Worm (Caenorhabditis elegans): ENCODE measurements around the gene odr-1.

odr-1 gene

ce11 chrX:13511796-13512195 lies 39.0 kb downstream of the odr-1 start (continued):
- TF ChIP-seq zfp-3 (GFP tag; conservative IDR thresholded peaks at IDR 0.05) = 0 out of 2 replicates have a peak, but pooled peaks have one; percentile 42
- TF ChIP-seq nhr-102 (tag; optimal IDR thresholded peaks at IDR 0.05) = peak; percentile 68
- TF ChIP-seq nhr-6 (tag; optimal IDR thresholded peaks at IDR 0.05) = peak; percentile 55
- peak; percentile 83 for TF ChIP-seq ceh-20 (GFP tag; IDR thresholded peaks at IDR 0.05)
- peak; percentile 92 for TF ChIP-seq egl-43 (GFP tag; IDR thresholded peaks at IDR 0.05)
- TF ChIP-seq mdt-29 (GFP tag; IDR thresholded peaks at IDR 0.05) = no peak
- peak in 1 of 2 experiments; percentile 51 for TF ChIP-seq hif-1 (tag; optimal IDR thresholded peaks at IDR 0.05)

DNA sequence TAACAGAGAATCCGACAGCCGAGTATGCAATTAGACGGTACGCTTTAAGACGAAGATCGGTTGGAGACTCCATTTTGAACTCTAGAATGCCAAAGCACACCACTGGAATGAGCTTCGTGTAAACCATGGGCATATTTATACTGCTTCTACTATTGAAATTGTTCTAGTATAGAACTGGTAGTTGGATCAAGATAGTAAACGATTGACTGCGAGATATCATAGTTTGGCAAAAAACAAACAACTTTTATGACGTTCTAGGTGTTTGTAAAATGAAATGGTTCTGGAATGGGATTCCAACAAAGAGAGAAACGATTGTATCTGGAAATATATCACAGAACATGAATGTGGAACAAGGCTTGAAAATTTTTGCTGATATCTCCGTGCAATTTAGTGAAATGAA lies 39.8 kb downstream of the odr-1 start, which contains the start of gene col-185:
Gene col-185 (minus strand): TSS at position 101 of the 400 bp plus-strand sequence.
- TF ChIP-seq nhr-25 (tag; optimal IDR thresholded peaks at IDR 0.05; ENCODE audit: borderline replicate concordance, insufficient read depth) = no peak
- no peak for TF ChIP-seq Y5F2A.4 (GFP tag; optimal IDR thresholded peaks at IDR 0.05)
- peak in 1 of 2 experiments; percentile 40 for TF ChIP-seq unc-62 (GFP tag; optimal IDR thresholded peaks at IDR 0.05 in 1 of 2)
- TF ChIP-seq unc-62 (tag; optimal IDR thresholded peaks at IDR 0.05) = no peak
- TF ChIP-seq hlh-11 (tag; optimal IDR thresholded peaks at IDR 0.05) = no peak

DNA sequence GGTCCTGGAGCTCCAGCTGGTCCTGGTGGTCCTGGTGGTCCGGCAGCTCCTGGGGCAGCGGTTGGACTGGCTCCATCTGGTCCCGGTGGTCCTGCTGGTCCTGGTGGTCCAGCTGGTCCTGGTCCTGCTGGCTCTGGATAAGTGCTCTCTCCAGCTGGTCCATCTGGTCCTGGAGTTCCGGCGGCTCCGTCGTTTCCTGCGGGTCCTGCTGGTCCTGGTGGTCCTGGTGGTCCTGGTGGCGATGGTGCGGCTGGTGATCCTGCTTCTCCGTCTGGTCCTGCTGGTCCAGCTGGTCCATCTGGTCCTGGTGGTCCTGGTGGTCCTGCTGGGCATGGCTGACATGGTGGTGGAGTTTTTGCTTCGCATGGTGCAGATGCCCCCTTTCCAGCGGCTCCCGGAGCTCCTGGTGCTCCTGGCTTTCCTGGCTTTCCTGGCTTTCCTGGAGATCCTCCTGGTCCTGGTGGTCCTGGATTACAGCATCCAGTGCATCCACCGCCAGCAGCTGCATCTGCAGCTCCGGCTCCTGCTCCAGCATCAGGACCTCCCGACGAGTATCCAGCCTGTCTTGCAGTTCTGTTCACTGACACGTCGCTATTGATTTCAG lies 40.5 kb downstream of the odr-1 start:
- TF ChIP-seq hlh-30 (tag; optimal IDR thresholded peaks at IDR 0.05; ENCODE audit: insufficient read depth) (no peak), egl-43 (GFP tag; IDR thresholded peaks at IDR 0.05) (peak; percentile 65; the same call in 1 of the 2 replicates), set-16 (GFP tag; IDR thresholded peaks at IDR 0.05) (peak; percentile 98), mdt-29 (GFP tag; IDR thresholded peaks at IDR 0.05) (no peak), skn-1 (tag; optimal IDR thresholded peaks at IDR 0.05) (no peak), ZK337.2 (GFP tag; IDR thresholded peaks at IDR 0.05) (no peak)

- no peak for TF ChIP-seq gei-8 (GFP tag; optimal IDR thresholded peaks at IDR 0.05)
- no peak for TF ChIP-seq Y5F2A.4 (GFP tag; optimal IDR thresholded peaks at IDR 0.05)
- TF ChIP-seq rbr-2 (tag; optimal IDR thresholded peaks at IDR 0.05) = no peak
- no peak for TF ChIP-seq mxl-3 (GFP tag; optimal IDR thresholded peaks at IDR 0.05)
- TF ChIP-seq T20F7.1 (GFP tag; optimal IDR thresholded peaks at IDR 0.05) = no peak
- no peak for TF ChIP-seq attf-4 (tag; optimal IDR thresholded peaks at IDR 0.05)
- no peak for TF ChIP-seq F44E2.7 (GFP tag; IDR thresholded peaks at IDR 0.05)
- TF ChIP-seq unc-130 (GFP tag; optimal IDR thresholded peaks at IDR 0.05) = no peak
- no peak for TF ChIP-seq mdl-1 (tag; optimal IDR thresholded peaks at IDR 0.05)
- no peak for TF ChIP-seq ama-1 (optimal IDR thresholded peaks at IDR 0.05)
- TF ChIP-seq ceh-44 (GFP tag; IDR thresholded peaks at IDR 0.05) = no peak
- no peak for TF ChIP-seq vab-7 (GFP tag; IDR thresholded peaks at IDR 0.05)
- TF ChIP-seq mep-1 (tag; optimal IDR thresholded peaks at IDR 0.05) = no peak
- no peak for TF ChIP-seq zag-1 (tag; optimal IDR thresholded peaks at IDR 0.05)
- TF ChIP-seq ztf-11 (tag; optimal IDR thresholded peaks at IDR 0.05) = no peak
- TF ChIP-seq aly-2 (tag; optimal IDR thresholded peaks at IDR 0.05) = no peak
- TF ChIP-seq nhr-111 (GFP tag; optimal IDR thresholded peaks at IDR 0.05) = no peak
- TF ChIP-seq ceh-62 (tag; optimal IDR thresholded peaks at IDR 0.05) = no peak
These were observed 43.6 kb downstream of the odr-1 start, which contains the start of gene H06A10.1 for ce11 chrX:13507233-13507632. H06A10.1 (plus strand) TSS chrX:13507533.

DNA sequence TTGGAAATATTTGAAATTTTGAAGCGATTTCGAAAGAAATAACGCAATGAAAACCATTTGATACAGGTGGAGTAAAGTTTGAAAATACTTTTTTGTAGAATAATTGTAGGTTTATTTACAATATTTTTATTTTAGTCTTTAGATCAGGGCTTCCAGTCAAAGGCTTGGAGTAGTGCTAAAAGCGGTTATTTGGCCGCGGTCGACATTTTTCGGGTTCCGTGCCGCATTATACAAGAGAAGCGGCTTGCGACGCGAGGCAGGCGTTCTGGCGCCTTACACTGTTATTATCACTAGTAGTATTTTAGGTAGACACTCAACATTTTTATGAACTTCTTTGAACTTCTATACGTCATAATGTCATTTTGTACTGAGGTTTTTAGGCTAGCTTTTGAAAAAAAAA lies 44.3 kb downstream of the odr-1 start:
- TF ChIP-seq Y75B8A.6 (GFP tag; IDR thresholded peaks at IDR 0.05) = no peak
- no peak for TF ChIP-seq nhr-77 (tag; optimal IDR thresholded peaks at IDR 0.05)
- TF ChIP-seq lin-38 (GFP tag; IDR thresholded peaks at IDR 0.05) = no peak
- TF ChIP-seq mes-2 (tag; optimal IDR thresholded peaks at IDR 0.05; ENCODE audit: poor library complexity, severe bottlenecking) = no peak
- TF ChIP-seq spr-3 (GFP tag; optimal IDR thresholded peaks at IDR 0.05) = no peak
- no peak for TF ChIP-seq F37D6.2 (tag; optimal IDR thresholded peaks at IDR 0.05)
- TF ChIP-seq mxl-3 (GFP tag; optimal IDR thresholded peaks at IDR 0.05) = no peak
- TF ChIP-seq saeg-2 (GFP tag; IDR thresholded peaks at IDR 0.05) = no peak
- no peak for TF ChIP-seq snpc-4 (tag; optimal IDR thresholded peaks at IDR 0.05)
- TF ChIP-seq daf-19 (GFP tag; conservative IDR thresholded peaks at IDR 0.05) = no peak
- TF ChIP-seq F26F4.8 (GFP tag; conservative IDR thresholded peaks at IDR 0.05) = no peak
- TF ChIP-seq lsy-2 (tag; optimal IDR thresholded peaks at IDR 0.05) = no peak
- no peak for TF ChIP-seq ama-1 (optimal IDR thresholded peaks at IDR 0.05)
- no peak for TF ChIP-seq zag-1 (tag; optimal IDR thresholded peaks at IDR 0.05)
- no peak for TF ChIP-seq attf-4 (tag; optimal IDR thresholded peaks at IDR 0.05)
- TF ChIP-seq fos-1 (tag; optimal IDR thresholded peaks at IDR 0.05) = no peak

Measured in whole organism, L4 larva.